Worm (Caenorhabditis elegans): ENCODE data around the gene oig-8.
A peak's percentile ranks its signal among the peaks of the same experiment; 100 is the strongest.

Gene oig-8

DNA sequence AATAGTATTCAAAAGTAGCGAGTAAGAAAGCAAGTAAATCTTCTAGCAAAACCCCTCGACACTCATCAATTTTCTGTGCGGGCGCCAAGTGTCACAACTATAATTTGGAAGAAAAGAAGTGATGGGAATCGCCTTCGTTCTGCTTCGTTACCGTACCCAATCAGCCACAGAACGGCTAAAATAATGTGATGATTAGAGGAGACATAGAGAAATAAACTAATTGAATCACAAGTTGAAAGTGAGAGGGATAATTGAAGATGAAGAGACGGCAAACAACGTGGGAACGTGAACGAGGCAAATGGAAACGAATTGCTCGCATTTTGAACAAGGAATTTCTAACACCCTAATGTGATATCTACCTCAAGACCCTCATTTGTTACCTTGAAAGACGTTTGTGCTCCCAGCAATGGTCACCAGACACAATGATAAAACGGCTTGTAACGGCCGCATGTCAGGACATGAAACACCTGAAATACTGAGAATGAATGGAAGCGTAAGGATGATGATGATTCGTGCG, 6.2 kb downstream of the oig-8 start, which contains the start of gene T19D12.6:
Gene T19D12.6 (minus strand): TSS at position 467 of the 517 bp plus-strand sequence.
- TF ChIP-seq syd-9 (tag; optimal IDR thresholded peaks at IDR 0.05): no peak
- no peak for TF ChIP-seq hlh-6 (tag; optimal IDR thresholded peaks at IDR 0.05)
- no peak for TF ChIP-seq mec-3 (tag; optimal IDR thresholded peaks at IDR 0.05; ENCODE audit: borderline replicate concordance)
- no peak for TF ChIP-seq ceh-14 (tag; optimal IDR thresholded peaks at IDR 0.05)
- TF ChIP-seq pat-9 (tag; optimal IDR thresholded peaks at IDR 0.05): no peak
- no peak for TF ChIP-seq eyg-1 (tag; optimal IDR thresholded peaks at IDR 0.05)
- no peak for TF ChIP-seq fkh-10 (GFP tag; optimal IDR thresholded peaks at IDR 0.05)
- no peak for TF ChIP-seq K09A11.1 (tag; optimal IDR thresholded peaks at IDR 0.05; ENCODE audit: insufficient read depth)
- TF ChIP-seq ceh-2 (tag; optimal IDR thresholded peaks at IDR 0.05): no peak
- no peak for TF ChIP-seq pax-1 (tag; optimal IDR thresholded peaks at IDR 0.05)
- no peak for TF ChIP-seq tbx-7 (tag; optimal IDR thresholded peaks at IDR 0.05)
- TF ChIP-seq hlh-30 (tag; optimal IDR thresholded peaks at IDR 0.05; ENCODE audit: insufficient read depth): no peak
- no peak for TF ChIP-seq hlh-13 (GFP tag; optimal IDR thresholded peaks at IDR 0.05)
- TF ChIP-seq ceh-22 (tag; optimal IDR thresholded peaks at IDR 0.05): no peak
- no peak for TF ChIP-seq pha-4 (tag; optimal IDR thresholded peaks at IDR 0.05)
- no peak for TF ChIP-seq ceh-30 (tag; optimal IDR thresholded peaks at IDR 0.05)
- TF ChIP-seq fkh-6 (tag; optimal IDR thresholded peaks at IDR 0.05): no peak
- TF ChIP-seq dmd-4 (tag; optimal IDR thresholded peaks at IDR 0.05; ENCODE audit: borderline replicate concordance): no peak

DNA sequence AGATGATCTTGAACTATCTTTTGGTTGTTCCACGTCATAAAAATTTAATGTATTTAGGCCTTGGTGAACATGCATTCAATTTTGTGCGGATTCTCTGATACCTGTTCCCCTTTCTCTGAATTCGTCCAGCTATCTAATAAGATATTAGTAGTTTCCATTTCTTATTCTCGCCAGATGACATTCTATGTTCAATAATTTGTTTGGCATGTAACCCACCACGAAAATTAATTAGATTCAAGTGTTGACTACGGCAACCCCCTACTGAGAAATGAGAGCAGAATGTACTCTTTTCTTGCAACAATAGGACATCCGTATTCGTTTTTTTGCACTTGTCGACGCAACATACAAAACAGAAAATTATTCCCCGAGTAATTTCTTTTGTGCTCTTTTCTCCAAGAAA, 6.7 kb downstream of the oig-8 start:
- TF ChIP-seq nhr-232 (tag; optimal IDR thresholded peaks at IDR 0.05) (no peak), unc-42 (tag; optimal IDR thresholded peaks at IDR 0.05) (peak; percentile 67), elt-4 (tag; optimal IDR thresholded peaks at IDR 0.05) (no peak), T23F11.4 (GFP tag; optimal IDR thresholded peaks at IDR 0.05) (no peak), dve-1 (tag; optimal IDR thresholded peaks at IDR 0.05) (no peak), unc-3 (GFP tag; conservative IDR thresholded peaks at IDR 0.05) (no peak), unc-3 (tag; optimal IDR thresholded peaks at IDR 0.05) (no peak), ahr-1 (tag; optimal IDR thresholded peaks at IDR 0.05) (no peak), ceh-45 (GFP tag; IDR thresholded peaks at IDR 0.05) (no peak)

DNA sequence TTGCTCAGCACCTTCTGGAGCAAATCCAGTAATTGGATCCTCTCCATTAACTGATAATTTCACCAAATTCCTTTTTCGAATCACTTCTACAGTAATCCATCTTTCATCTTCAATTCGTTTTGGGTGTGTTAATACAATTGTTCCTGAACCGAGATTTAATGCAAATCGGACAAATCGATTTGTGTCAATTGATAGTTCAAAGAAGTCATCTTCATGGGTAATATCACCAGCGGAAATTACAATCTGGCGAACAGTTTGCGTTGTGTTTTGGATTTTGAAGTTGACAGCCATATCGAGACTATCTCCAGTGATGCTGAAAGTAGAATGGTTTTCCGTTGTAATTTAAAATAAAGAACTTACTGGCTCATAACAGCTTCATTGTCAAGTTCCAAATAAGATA, 11.1 kb downstream of the oig-8 start:
- TF ChIP-seq syd-9 (tag; optimal IDR thresholded peaks at IDR 0.05) (no peak), tbx-2 (tag; optimal IDR thresholded peaks at IDR 0.05) (no peak), ets-4 (tag; optimal IDR thresholded peaks at IDR 0.05) (no peak), dmd-4 (tag; optimal IDR thresholded peaks at IDR 0.05; ENCODE audit: borderline replicate concordance) (no peak), ceh-48 (tag; optimal IDR thresholded peaks at IDR 0.05) (no peak), ama-1 (optimal IDR thresholded peaks at IDR 0.05) (no peak), pqm-1 (tag; optimal IDR thresholded peaks at IDR 0.05) (no peak), fkh-6 (tag; optimal IDR thresholded peaks at IDR 0.05) (no peak), pha-4 (tag; optimal IDR thresholded peaks at IDR 0.05) (no peak), ceh-24 (tag; optimal IDR thresholded peaks at IDR 0.05) (no peak), ceh-2 (tag; optimal IDR thresholded peaks at IDR 0.05) (no peak), unc-42 (tag; optimal IDR thresholded peaks at IDR 0.05) (no peak), Y22D7AL.16 (tag; optimal IDR thresholded peaks at IDR 0.05) (no peak), nhr-11 (tag; optimal IDR thresholded peaks at IDR 0.05) (no peak)

DNA sequence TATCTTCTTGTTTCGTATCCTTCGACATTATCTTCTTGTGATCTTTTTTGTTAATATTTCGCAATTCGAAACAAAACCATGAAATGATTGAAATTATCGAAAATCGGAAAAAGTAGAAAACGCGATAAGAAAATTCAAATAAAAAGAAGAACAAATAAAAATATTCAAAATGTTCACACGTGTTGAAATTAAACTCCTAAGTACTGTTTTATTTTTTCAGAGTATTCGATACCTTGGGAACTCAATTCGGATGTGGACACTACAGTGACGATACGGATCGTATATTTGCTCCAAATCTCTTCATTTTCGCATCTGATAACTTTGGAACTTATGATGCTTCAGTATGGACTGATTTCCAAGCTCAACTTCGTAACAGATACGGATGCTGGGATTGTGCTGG, 12.8 kb downstream of the oig-8 start, which contains the start of gene T19D12.5:
Gene T19D12.5 (minus strand): TSS at position 101 of the 400 bp plus-strand sequence.
- no peak for TF ChIP-seq F13H6.1 (tag; optimal IDR thresholded peaks at IDR 0.05)
- no peak for TF ChIP-seq sox-4 (tag; optimal IDR thresholded peaks at IDR 0.05)
- TF ChIP-seq ceh-22 (tag; optimal IDR thresholded peaks at IDR 0.05): no peak
- no peak for TF ChIP-seq mec-3 (tag; optimal IDR thresholded peaks at IDR 0.05; ENCODE audit: borderline replicate concordance)
- TF ChIP-seq ets-4 (tag; optimal IDR thresholded peaks at IDR 0.05): no peak
- TF ChIP-seq che-1 (tag; optimal IDR thresholded peaks at IDR 0.05): no peak

Measured in whole organism, late embryonic.